Worm (Caenorhabditis elegans): ENCODE data around the gene nlp-16.

Gene nlp-16

ce11 chrIV:6275671-6276209, 16.1 kb upstream of the nlp-16 start, which contains the start of the genes aat-4 and T13A10.1:
Gene aat-4, minus strand, starts transcription at chrIV:6275721.
Gene T13A10.1, plus strand, starts transcription at chrIV:6276081.
- TF ChIP-seq sem-2 (GFP tag; optimal IDR thresholded peaks at IDR 0.05) (no peak), hlh-1 (tag; optimal IDR thresholded peaks at IDR 0.05) (no peak), nhr-76 (tag; optimal IDR thresholded peaks at IDR 0.05) (no peak), flh-1 (GFP tag; optimal IDR thresholded peaks at IDR 0.05) (no peak), ces-1 (GFP tag; optimal IDR thresholded peaks at IDR 0.05) (no peak)

- no peak for TF ChIP-seq nhr-28 (tag; optimal IDR thresholded peaks at IDR 0.05)
- TF ChIP-seq blmp-1 (tag; optimal IDR thresholded peaks at IDR 0.05) = no peak
- TF ChIP-seq ztf-11 (tag; optimal IDR thresholded peaks at IDR 0.05) = no peak
- no peak for TF ChIP-seq elt-1 (tag; optimal IDR thresholded peaks at IDR 0.05; ENCODE audit: borderline replicate concordance, insufficient read depth)
- no peak for TF ChIP-seq tbx-8 (GFP tag; optimal IDR thresholded peaks at IDR 0.05)
- TF ChIP-seq ham-2 (GFP tag; optimal IDR thresholded peaks at IDR 0.05) = no peak
- TF ChIP-seq snpc-4 (tag; optimal IDR thresholded peaks at IDR 0.05) = no peak
- TF ChIP-seq lin-13 (tag; optimal IDR thresholded peaks at IDR 0.05) = no peak
- no peak for TF ChIP-seq bed-3 (GFP tag; optimal IDR thresholded peaks at IDR 0.05)
- no peak for TF ChIP-seq mls-2 (tag; optimal IDR thresholded peaks at IDR 0.05)
- TF ChIP-seq mep-1 (tag; optimal IDR thresholded peaks at IDR 0.05) = no peak
- no peak for TF ChIP-seq nhr-12 (tag; optimal IDR thresholded peaks at IDR 0.05)
- TF ChIP-seq M03D4.4 (tag; optimal IDR thresholded peaks at IDR 0.05) = no peak
- no peak for TF ChIP-seq nhr-237 (tag; optimal IDR thresholded peaks at IDR 0.05)
- no peak for TF ChIP-seq hlh-1 (tag; optimal IDR thresholded peaks at IDR 0.05)
- TF ChIP-seq sem-2 (GFP tag; optimal IDR thresholded peaks at IDR 0.05) = no peak
- no peak for TF ChIP-seq lin-32 (GFP tag; optimal IDR thresholded peaks at IDR 0.05)
- TF ChIP-seq ces-1 (GFP tag; optimal IDR thresholded peaks at IDR 0.05) = no peak
- TF ChIP-seq ceh-39 (tag; optimal IDR thresholded peaks at IDR 0.05) = no peak
Observed at ce11 chrIV:6271923-6272322, 12.3 kb upstream of the nlp-16 start, which contains the start of gene srv-31. Gene srv-31, minus strand, starts transcription at chrIV:6272023.

- no peak for TF ChIP-seq elt-3 (tag; optimal IDR thresholded peaks at IDR 0.05)
- TF ChIP-seq nhr-76 (tag; optimal IDR thresholded peaks at IDR 0.05) = no peak
- TF ChIP-seq zip-8 (tag; optimal IDR thresholded peaks at IDR 0.05) = no peak
- TF ChIP-seq nhr-28 (tag; optimal IDR thresholded peaks at IDR 0.05) = no peak
- no peak for TF ChIP-seq sem-2 (GFP tag; optimal IDR thresholded peaks at IDR 0.05)
- TF ChIP-seq drap-1 (GFP tag; optimal IDR thresholded peaks at IDR 0.05) = no peak
- no peak for TF ChIP-seq hlh-1 (tag; optimal IDR thresholded peaks at IDR 0.05)
- TF ChIP-seq nhr-12 (tag; optimal IDR thresholded peaks at IDR 0.05) = no peak
- no peak for TF ChIP-seq mep-1 (tag; optimal IDR thresholded peaks at IDR 0.05)
Observed at ce11 chrIV:6269346-6269745, 9.7 kb upstream of the nlp-16 start, which contains the start of gene srv-30. Gene srv-30, minus strand, starts transcription at chrIV:6269446.

- TF ChIP-seq mab-5 (tag; optimal IDR thresholded peaks at IDR 0.05) (no peak), drap-1 (GFP tag; optimal IDR thresholded peaks at IDR 0.05) (no peak), mls-2 (tag; optimal IDR thresholded peaks at IDR 0.05) (no peak)
Observed at ce11 chrIV:6266499-6266898, 6.9 kb upstream of the nlp-16 start, which contains the start of gene srv-29. Gene srv-29, minus strand, starts transcription at chrIV:6266599.

ce11 chrIV:6263244-6263643, 3.6 kb upstream of the nlp-16 start, which contains the start of gene srv-28:
Gene srv-28, minus strand, starts transcription at chrIV:6263344.
- TF ChIP-seq ztf-11 (tag; optimal IDR thresholded peaks at IDR 0.05) = no peak
- TF ChIP-seq ceh-39 (tag; optimal IDR thresholded peaks at IDR 0.05) = no peak
- TF ChIP-seq elt-3 (tag; optimal IDR thresholded peaks at IDR 0.05) = no peak
- TF ChIP-seq lin-32 (GFP tag; optimal IDR thresholded peaks at IDR 0.05) = no peak
- no peak for TF ChIP-seq unc-120 (tag; optimal IDR thresholded peaks at IDR 0.05; ENCODE audit: poor library complexity, severe bottlenecking)

ce11 chrIV:6258967-6259366, 665 bp downstream of the nlp-16 start:
- no peak for TF ChIP-seq drap-1 (GFP tag; optimal IDR thresholded peaks at IDR 0.05)
- no peak for TF ChIP-seq ceh-83 (GFP tag; optimal IDR thresholded peaks at IDR 0.05)
- no peak for TF ChIP-seq nhr-76 (tag; optimal IDR thresholded peaks at IDR 0.05)
- no peak for TF ChIP-seq ztf-11 (tag; optimal IDR thresholded peaks at IDR 0.05)
- no peak for TF ChIP-seq nhr-28 (tag; optimal IDR thresholded peaks at IDR 0.05)
- TF ChIP-seq unc-62 (GFP tag; optimal IDR thresholded peaks at IDR 0.05) = no peak
- TF ChIP-seq ceh-43 (GFP tag; optimal IDR thresholded peaks at IDR 0.05) = no peak
- no peak for TF ChIP-seq ceh-39 (tag; optimal IDR thresholded peaks at IDR 0.05)
- no peak for TF ChIP-seq bed-3 (GFP tag; optimal IDR thresholded peaks at IDR 0.05)
- no peak for TF ChIP-seq M03D4.4 (tag; optimal IDR thresholded peaks at IDR 0.05)
- TF ChIP-seq nhr-12 (tag; optimal IDR thresholded peaks at IDR 0.05) = no peak
- TF ChIP-seq hlh-1 (tag; optimal IDR thresholded peaks at IDR 0.05) = no peak
- TF ChIP-seq pha-4 (tag; optimal IDR thresholded peaks at IDR 0.05) = no peak
- no peak for TF ChIP-seq unc-39 (tag; optimal IDR thresholded peaks at IDR 0.05)
- TF ChIP-seq unc-120 (tag; optimal IDR thresholded peaks at IDR 0.05; ENCODE audit: poor library complexity, severe bottlenecking) = no peak
- no peak for TF ChIP-seq lsy-2 (tag; optimal IDR thresholded peaks at IDR 0.05)
- no peak for TF ChIP-seq mep-1 (tag; optimal IDR thresholded peaks at IDR 0.05)
- no peak for TF ChIP-seq elt-1 (tag; optimal IDR thresholded peaks at IDR 0.05; ENCODE audit: borderline replicate concordance, insufficient read depth)

All from whole organism, mixed stage, embryonic.